Fruit fly (Drosophila melanogaster) whole organism, embryonic: ENCODE results near the gene Pp1-87B.
A peak's percentile ranks its signal among the peaks of the same experiment; 100 is the strongest.

Experiments used
- Abd-B ChIP-seq: fragments of 200-800 bp; sonication (Bioruptor generic); optimal IDR thresholded peaks from 2 replicates; lab custom pipeline; 2018; ENCODE audit warnings: missing biosample characterization, mild to moderate bottlenecking, missing genetic modification characterization, moderate library complexity
- B-H1 ChIP-seq: fragments of 200-800 bp; sonication (Bioruptor generic); IDR thresholded peaks from 3 replicates; pipeline ENCODE4 v1.3.6; 2022; ENCODE audit warnings: missing biosample characterization, missing genetic modification characterization
- B-H2 ChIP-seq: fragments of 200-800 bp; sonication (Bioruptor generic); optimal IDR thresholded peaks from 2 replicates; lab custom pipeline; 2018; ENCODE audit warnings: missing biosample characterization, mild to moderate bottlenecking, missing genetic modification characterization
- Bdp1 ChIP-seq: fragments of 200-800 bp; sonication (Bioruptor generic); optimal IDR thresholded peaks from 3 replicates; lab custom pipeline; 2016; ENCODE audit warnings: missing biosample characterization, missing genetic modification characterization
- C15 ChIP-seq: fragments of 200-800 bp; sonication (Bioruptor generic); IDR thresholded peaks from 3 replicates; pipeline ENCODE4 v1.3.6; 2022; ENCODE audit warnings: missing biosample characterization, missing genetic modification characterization
- CG10267 ChIP-seq: fragments of 200-800 bp; sonication (Bioruptor generic); optimal IDR thresholded peaks from 2 replicates; lab custom pipeline; 2018; ENCODE audit warnings: missing biosample characterization, mild to moderate bottlenecking, missing genetic modification characterization, moderate library complexity
- CG12236 ChIP-seq: fragments of 200-800 bp; sonication (Bioruptor generic); optimal IDR thresholded peaks from 2 replicates; lab custom pipeline; 2016; ENCODE audit warnings: missing biosample characterization, missing genetic modification characterization
- CG12744 ChIP-seq: fragments of 200-800 bp; sonication (Bioruptor generic); optimal IDR thresholded peaks from 2 replicates; lab custom pipeline; 2016; ENCODE audit warnings: missing biosample characterization, missing genetic modification characterization
- CG13123 ChIP-seq: fragments of 200-800 bp; sonication (Bioruptor generic); optimal IDR thresholded peaks from 2 replicates; lab custom pipeline; 2016; ENCODE audit warnings: missing biosample characterization, missing genetic modification characterization
- CG14014 ChIP-seq: fragments of 200-800 bp; sonication (Bioruptor generic); IDR thresholded peaks from 2 replicates; pipeline ENCODE4 v1.3.6; 2022; ENCODE audit warnings: missing biosample characterization, missing genetic modification characterization
- CG14710 ChIP-seq: fragments of 200-800 bp; sonication (Bioruptor generic); optimal IDR thresholded peaks from 3 replicates; lab custom pipeline; 2019; ENCODE audit warnings: missing biosample characterization, mild to moderate bottlenecking, missing genetic modification characterization, moderate library complexity
- CG15011 ChIP-seq: fragments of 200-800 bp; sonication (Bioruptor generic); optimal IDR thresholded peaks from 3 replicates; lab custom pipeline; 2018; ENCODE audit warnings: missing biosample characterization, mild to moderate bottlenecking, missing genetic modification characterization
- CG1792 ChIP-seq: fragments of 200-800 bp; sonication (Bioruptor generic); optimal IDR thresholded peaks from 2 replicates; lab custom pipeline; 2016; ENCODE audit warnings: missing biosample characterization, missing genetic modification characterization
- CG2116 ChIP-seq: fragments of 200-800 bp; sonication (Bioruptor generic); optimal IDR thresholded peaks from 3 replicates; lab custom pipeline; 2018; ENCODE audit warnings: missing biosample characterization, mild to moderate bottlenecking, missing genetic modification characterization
- CG4854 ChIP-seq: fragments of 200-800 bp; sonication (Bioruptor generic); optimal IDR thresholded peaks from 2 replicates; lab custom pipeline; 2016; ENCODE audit warnings: missing biosample characterization, missing genetic modification characterization, inconsistent platforms
- CG6272 ChIP-seq: fragments of 200-800 bp; sonication (Bioruptor generic); IDR thresholded peaks from 2 replicates; pipeline ENCODE4 v1.3.6; 2022; ENCODE audit warnings: missing biosample characterization, missing genetic modification characterization
- CG7271 ChIP-seq: fragments of 200-800 bp; sonication (Bioruptor generic); optimal IDR thresholded peaks from 2 replicates; lab custom pipeline; 2018; ENCODE audit warnings: missing biosample characterization, mild to moderate bottlenecking, missing genetic modification characterization, moderate library complexity
- CG8388 ChIP-seq: fragments of 200-800 bp; sonication (Bioruptor generic); optimal IDR thresholded peaks from 2 replicates; lab custom pipeline; 2019; ENCODE audit warnings: missing biosample characterization, mild to moderate bottlenecking, missing genetic modification characterization, moderate library complexity
- D19A ChIP-seq: fragments of 200-800 bp; optimal IDR thresholded peaks from 3 replicates; lab custom pipeline; 2019; ENCODE audit warnings: missing biosample characterization, mild to moderate bottlenecking, missing genetic modification characterization, moderate library complexity
- Dad ChIP-seq: fragments of 200-800 bp; sonication (Bioruptor generic); optimal IDR thresholded peaks from 3 replicates; lab custom pipeline; 2016; ENCODE audit warnings: missing biosample characterization, missing genetic modification characterization
- Dbx ChIP-seq: fragments of 200-800 bp; sonication (Bioruptor generic); IDR thresholded peaks from 3 replicates; pipeline ENCODE4 v1.3.6; 2022; ENCODE audit warnings: missing biosample characterization, missing genetic modification characterization
- E2f1 ChIP-seq: fragments of 200-800 bp; sonication (Bioruptor generic); IDR thresholded peaks from 2 replicates; pipeline ENCODE4 v1.3.6; 2022; ENCODE audit warnings: missing biosample characterization, missing genetic modification characterization
- Elba2 ChIP-seq: fragments of 200-800 bp; sonication (Bioruptor generic); optimal IDR thresholded peaks from 3 replicates; lab custom pipeline; 2016; ENCODE audit warnings: missing biosample characterization, missing genetic modification characterization
- Gsc ChIP-seq: fragments of 200-800 bp; sonication (Bioruptor generic); IDR thresholded peaks from 2 replicates; pipeline ENCODE4 v1.3.6; 2022; ENCODE audit warnings: missing biosample characterization, missing genetic modification characterization
- HLH3B ChIP-seq: fragments of 200-800 bp; sonication (Bioruptor generic); IDR thresholded peaks from 2 replicates; pipeline ENCODE4 v1.3.6; 2022; ENCODE audit warnings: missing biosample characterization, missing genetic modification characterization
- HLHmδ ChIP-seq: fragments of 200-800 bp; sonication (Bioruptor generic); optimal IDR thresholded peaks from 2 replicates; lab custom pipeline; 2018; ENCODE audit warnings: missing biosample characterization, mild to moderate bottlenecking, missing genetic modification characterization, moderate library complexity
- HmgZ ChIP-seq: fragments of 200-800 bp; sonication (Bioruptor generic); optimal IDR thresholded peaks from 2 replicates; lab custom pipeline; 2018; ENCODE audit warnings: missing biosample characterization, mild to moderate bottlenecking, missing genetic modification characterization
- Lhr ChIP-seq: fragments of 200-800 bp; sonication (Bioruptor generic); optimal IDR thresholded peaks from 3 replicates; lab custom pipeline; 2017; ENCODE audit warnings: mild to moderate bottlenecking, missing biosample characterization, missing genetic modification reagents, missing genetic modification characterization
- NC2β ChIP-seq: fragments of 200-800 bp; sonication (Bioruptor generic); optimal IDR thresholded peaks from 2 replicates; lab custom pipeline; 2016; ENCODE audit warnings: missing biosample characterization, missing genetic modification characterization
- Nf-YA ChIP-seq: fragments of 200-800 bp; sonication (Bioruptor generic); IDR thresholded peaks from 2 replicates; pipeline ENCODE4 v1.3.6; 2022; ENCODE audit warnings: missing biosample characterization, missing genetic modification characterization
- Nf-YB ChIP-seq: fragments of 200-800 bp; sonication (Bioruptor generic); optimal IDR thresholded peaks from 3 replicates; lab custom pipeline; 2019; ENCODE audit warnings: missing biosample characterization, mild to moderate bottlenecking, missing genetic modification characterization, moderate library complexity
- Ravus ChIP-seq: fragments of 200-800 bp; sonication (Bioruptor generic); IDR thresholded peaks from 2 replicates; pipeline ENCODE4 v1.3.6; 2022; ENCODE audit warnings: missing biosample characterization, missing genetic modification characterization
- Ssrp ChIP-seq: fragments of 200-800 bp; sonication (Bioruptor generic); optimal IDR thresholded peaks from 2 replicates; lab custom pipeline; 2018; ENCODE audit warnings: missing biosample characterization, mild to moderate bottlenecking, missing genetic modification characterization, moderate library complexity
- croc ChIP-seq: fragments of 200-800 bp; sonication (Bioruptor generic); conservative IDR thresholded peaks from 3 replicates; pipeline ENCODE4 v1.3.6; 2022; ENCODE audit warnings: missing biosample characterization, missing genetic modification characterization
- da ChIP-seq: fragments of 200-800 bp; sonication (Bioruptor generic); optimal IDR thresholded peaks from 2 replicates; lab custom pipeline; 2016; ENCODE audit warnings: missing biosample characterization, missing genetic modification characterization
- danr ChIP-seq: fragments of 200-800 bp; sonication (Bioruptor generic); IDR thresholded peaks from 2 replicates; pipeline ENCODE4 v1.3.6; 2022; ENCODE audit warnings: missing biosample characterization, missing genetic modification characterization
- dm ChIP-seq: fragments of 200-800 bp; sonication (Bioruptor generic); optimal IDR thresholded peaks from 3 replicates; lab custom pipeline; 2016; ENCODE audit warnings: missing biosample characterization, missing genetic modification characterization
- hb ChIP-seq: fragments of 200-800 bp; sonication (Bioruptor generic); IDR thresholded peaks from 3 replicates; pipeline ENCODE4 v1.3.6; 2022; ENCODE audit warnings: missing biosample characterization, missing genetic modification characterization; ENCODE audit not compliant: partially characterized antibody
- hbn ChIP-seq: fragments of 200-800 bp; sonication (Bioruptor generic); IDR thresholded peaks from 2 replicates; pipeline ENCODE4 v1.3.6; 2022; ENCODE audit warnings: missing biosample characterization, missing genetic modification characterization; ENCODE audit not compliant: partially characterized antibody
- inv ChIP-seq: fragments of 200-800 bp; sonication (Bioruptor generic); IDR thresholded peaks from 2 replicates; pipeline ENCODE4 v1.3.6; 2022; ENCODE audit warnings: missing biosample characterization, missing genetic modification characterization; ENCODE audit not compliant: partially characterized antibody
- kah ChIP-seq: fragments of 200-800 bp; sonication (Bioruptor generic); optimal IDR thresholded peaks from 2 replicates; lab custom pipeline; 2018; ENCODE audit warnings: missing biosample characterization, mild to moderate bottlenecking, missing genetic modification characterization
- oc ChIP-seq: fragments of 200-800 bp; sonication (Bioruptor generic); optimal IDR thresholded peaks from 2 replicates; lab custom pipeline; 2018; ENCODE audit warnings: missing biosample characterization, mild to moderate bottlenecking, missing genetic modification characterization, moderate library complexity
- peb ChIP-seq: fragments of 200-800 bp; sonication (Bioruptor generic); IDR thresholded peaks from 2 replicates; pipeline ENCODE4 v1.3.6; 2022; ENCODE audit warnings: missing biosample characterization, missing genetic modification characterization
- sisA ChIP-seq: fragments of 200-800 bp; sonication (Bioruptor generic); IDR thresholded peaks from 2 replicates; pipeline ENCODE4 v1.3.6; 2022; ENCODE audit warnings: missing biosample characterization, missing genetic modification characterization
- tll ChIP-seq, 2 experiments: fragments of 200-800 bp in 1 of 2; fragments of >200 bp in 1 of 2; sonication (Bioruptor generic) in 1 of 2; optimal IDR thresholded peaks; 2 replicates each; lab custom pipeline; 2017 to 2019; ENCODE audit warnings: missing biosample characterization in 2 of 2, missing genetic modification characterization in 2 of 2, mild to moderate bottlenecking in 1 of 2, moderate library complexity in 1 of 2
- toy ChIP-seq: fragments of 200-800 bp; sonication (Bioruptor generic); IDR thresholded peaks from 2 replicates; pipeline ENCODE4 v1.3.6; 2022; ENCODE audit warnings: missing biosample characterization, missing genetic modification characterization
- tup ChIP-seq: fragments of 200-800 bp; sonication (Bioruptor generic); optimal IDR thresholded peaks from 2 replicates; lab custom pipeline; 2016; ENCODE audit warnings: missing biosample characterization, mild to moderate bottlenecking, missing genetic modification characterization, moderate library complexity
- usp ChIP-seq: fragments of >200 bp; optimal IDR thresholded peaks from 2 replicates; lab custom pipeline; 2017; ENCODE audit warnings: missing biosample characterization, missing genetic modification characterization
- vvl ChIP-seq: fragments of 200-800 bp; sonication (Bioruptor generic); IDR thresholded peaks from 2 replicates; pipeline ENCODE4 v1.3.6; 2022; ENCODE audit warnings: missing biosample characterization, missing genetic modification characterization
- wek ChIP-seq: fragments of 200-800 bp; sonication (Bioruptor generic); optimal IDR thresholded peaks from 3 replicates; lab custom pipeline; 2018; ENCODE audit warnings: missing biosample characterization, mild to moderate bottlenecking, missing genetic modification characterization, moderate library complexity
- zen ChIP-seq: fragments of 200-800 bp; sonication (Bioruptor generic); optimal IDR thresholded peaks from 3 replicates; lab custom pipeline; 2018; ENCODE audit warnings: missing biosample characterization, mild to moderate bottlenecking, missing genetic modification characterization, moderate library complexity

The Pp1-87B gene

DNA sequence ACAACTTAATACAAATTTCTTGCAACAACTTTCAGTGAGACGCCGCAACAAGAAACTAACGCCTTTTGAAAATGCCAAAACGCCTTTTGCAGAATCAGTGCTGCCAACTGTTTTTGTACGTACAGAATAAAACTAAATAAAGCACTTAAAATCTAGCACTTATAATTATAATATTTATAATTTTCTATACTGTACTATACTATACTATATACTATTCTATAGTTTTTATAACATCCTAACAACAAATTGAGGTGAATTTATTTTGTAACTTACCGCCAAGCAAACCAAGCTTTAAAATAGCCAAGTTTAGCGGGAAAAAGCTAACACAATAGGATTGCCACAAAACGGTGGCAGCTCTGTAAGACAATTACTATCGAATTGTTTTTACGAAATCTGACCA is 8.0 kb upstream of the Pp1-87B start, which contains the start of the genes Aos1 and Srlp (continued):
- peak; percentile 63 for TF ChIP-seq zen (tag; lab: Kevin White, UChicago)
- TF ChIP-seq CG4854 (GFP tag; lab: Kevin White, UChicago): no peak
- TF ChIP-seq Ssrp (tag; lab: Kevin White, UChicago): peak; percentile 48
- TF ChIP-seq inv (GFP tag; lab: Robert Waterston, UW): no peak
- no peak; the same call in 1 of the 2 replicates for TF ChIP-seq hbn (GFP tag; lab: Robert Waterston, UW)
- 0 out of 2 replicates have a peak, but pooled peaks have one; percentile 8 for TF ChIP-seq E2f1 (GFP tag; lab: Robert Waterston, UW)
- TF ChIP-seq croc (GFP tag; lab: Robert Waterston, UW): no peak
- TF ChIP-seq HmgZ: peak; percentile 51
- TF ChIP-seq CG1792: no peak
- no peak for TF ChIP-seq B-H1
- peak; percentile 62 for TF ChIP-seq Abd-B (GFP tag; lab: Kevin White, UChicago)
- TF ChIP-seq CG12744 (GFP tag; lab: Kevin White, UChicago): no peak
- no peak for TF ChIP-seq usp (GFP tag; lab: Kevin White, UChicago)
- no peak for TF ChIP-seq peb (GFP tag; lab: Robert Waterston, UW)
- no peak for TF ChIP-seq CG6272
- no peak for TF ChIP-seq Nf-YB (GFP tag; lab: Kevin White, UChicago)
- no peak for TF ChIP-seq vvl (GFP tag; lab: Robert Waterston, UW)
- TF ChIP-seq CG14710: peak; percentile 86
- no peak for TF ChIP-seq C15 (GFP tag; lab: Robert Waterston, UW)
- TF ChIP-seq CG14014 (GFP tag; lab: Robert Waterston, UW): no peak
- no peak for TF ChIP-seq danr (GFP tag; lab: Robert Waterston, UW)
- no peak for TF ChIP-seq NC2β (GFP tag; lab: Kevin White, UChicago)
- no peak for TF ChIP-seq Dad (GFP tag; lab: Kevin White, UChicago)
- peak; percentile 37 for TF ChIP-seq Elba2 (GFP tag; lab: Kevin White, UChicago)
- TF ChIP-seq HLHmδ (GFP tag; lab: Kevin White, UChicago): no peak
- no peak for TF ChIP-seq CG15011 (GFP tag; lab: Kevin White, UChicago)
- TF ChIP-seq sisA: no peak
- TF ChIP-seq Ravus: no peak
- peak; percentile 27 for TF ChIP-seq kah (GFP tag; lab: Kevin White, UChicago)
- TF ChIP-seq HLH3B: no peak
- no peak for TF ChIP-seq tup (GFP tag; lab: Kevin White, UChicago)
- peak; percentile 19 for TF ChIP-seq CG13123 (GFP tag; lab: Kevin White, UChicago)
- TF ChIP-seq CG2116 (GFP tag; lab: Kevin White, UChicago): peak; percentile 59
- no peak for TF ChIP-seq tll (GFP tag; optimal IDR thresholded peaks at IDR 0.05; lab: Kevin White, UChicago)
- TF ChIP-seq CG12236: no peak
- no peak for TF ChIP-seq Nf-YA
- no peak for TF ChIP-seq hb
- TF ChIP-seq CG7271 (tag; lab: Kevin White, UChicago): no peak
- no peak for TF ChIP-seq da (GFP tag; lab: Kevin White, UChicago)
- TF ChIP-seq dm (GFP tag; lab: Kevin White, UChicago): no peak
- TF ChIP-seq Bdp1 (GFP tag; lab: Kevin White, UChicago): no peak
- TF ChIP-seq Lhr (GFP tag; lab: Kevin White, UChicago): peak; percentile 39
- TF ChIP-seq B-H2 (GFP tag; lab: Kevin White, UChicago): peak; percentile 60
- peak; percentile 70 for TF ChIP-seq CG10267 (tag; lab: Kevin White, UChicago)
- peak; percentile 52 for TF ChIP-seq D19A (tag; lab: Kevin White, UChicago)
- TF ChIP-seq oc: no peak
- TF ChIP-seq Dbx: 0 out of 3 replicates have a peak, but pooled peaks have one; percentile 44
- peak; percentile 44 for TF ChIP-seq CG8388 (GFP tag; lab: Kevin White, UChicago)
- TF ChIP-seq toy (GFP tag; lab: Robert Waterston, UW): no peak
- no peak for TF ChIP-seq Gsc (GFP tag; lab: Robert Waterston, UW)
- TF ChIP-seq wek (GFP tag; lab: Kevin White, UChicago): no peak
